Worm (Caenorhabditis elegans) whole organism, L4/young adult: ENCODE data around the gene srw-84.

ENCODE experiments used
- W03F9.2 ChIP-seq: fragments of 150-350 bp; optimal IDR thresholded peaks from 2 replicates; lab custom pipeline; 2014; ENCODE audit warnings: missing biosample characterization, missing genetic modification characterization
- dao-5 ChIP-seq: sonication (generic microtip); optimal IDR thresholded peaks from 2 replicates; lab custom pipeline; 2016; ENCODE audit warnings: missing genotype, missing genetic modification characterization, moderate library complexity, missing compliant biosample characterization

DNA sequence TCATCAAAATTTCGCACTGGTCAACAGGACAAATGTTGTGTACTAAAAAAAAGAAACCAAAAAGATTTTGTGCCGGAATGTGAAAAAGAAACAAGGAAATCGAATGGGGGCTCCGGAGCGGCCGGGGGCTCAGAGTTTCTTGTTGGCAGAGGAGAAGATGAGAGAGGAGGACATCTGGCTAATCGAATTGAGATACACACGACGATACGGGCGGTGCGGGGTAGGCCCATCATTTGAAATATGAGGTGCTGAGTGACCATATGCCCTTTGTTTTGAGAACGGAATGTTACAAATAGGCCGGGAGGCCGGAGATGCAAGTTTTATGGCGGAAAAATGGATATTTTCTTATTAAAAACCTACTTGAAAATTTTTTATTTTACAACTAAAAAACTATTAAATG lies 23.0 kb upstream of the srw-84 start:
- TF ChIP-seq W03F9.2 (tag; lab: Kevin White, UChicago) (no peak), dao-5 (tag; lab: Kevin White, UChicago) (no peak)
